Fruit fly (Drosophila melanogaster) whole organism, embryonic: Measurements from ENCODE around the gene nol.

Experiments
- CG12155 ChIP-seq: fragments of 200-800 bp; sonication (Bioruptor generic); optimal IDR thresholded peaks from 3 replicates; lab custom pipeline; 2016; ENCODE audit warnings: missing biosample characterization, missing genetic modification characterization
- CG12769 ChIP-seq: fragments of 200-800 bp; sonication (Bioruptor generic); optimal IDR thresholded peaks from 2 replicates; lab custom pipeline; 2019; ENCODE audit warnings: missing biosample characterization, mild to moderate bottlenecking, missing genetic modification characterization, moderate library complexity
- CG12942 ChIP-seq: fragments of 200-800 bp; sonication (Bioruptor generic); optimal IDR thresholded peaks from 3 replicates; lab custom pipeline; 2016; ENCODE audit warnings: missing biosample characterization, missing genetic modification characterization
- CG13123 ChIP-seq: fragments of 200-800 bp; sonication (Bioruptor generic); optimal IDR thresholded peaks from 2 replicates; lab custom pipeline; 2016; ENCODE audit warnings: missing biosample characterization, missing genetic modification characterization
- CG13296 ChIP-seq: fragments of 200-800 bp; sonication (Bioruptor generic); optimal IDR thresholded peaks from 3 replicates; lab custom pipeline; 2018; ENCODE audit warnings: missing biosample characterization, mild to moderate bottlenecking, missing genetic modification characterization
- CG2712 ChIP-seq: fragments of 200-800 bp; optimal IDR thresholded peaks from 3 replicates; lab custom pipeline; 2019; ENCODE audit warnings: missing biosample characterization, mild to moderate bottlenecking, missing genetic modification characterization, moderate library complexity
- CG5245 ChIP-seq: fragments of 200-800 bp; sonication (Bioruptor generic); optimal IDR thresholded peaks from 3 replicates; lab custom pipeline; 2016; ENCODE audit warnings: missing biosample characterization, missing genetic modification characterization
- CG8924 ChIP-seq: fragments of 200-800 bp; optimal IDR thresholded peaks from 3 replicates; lab custom pipeline; 2019; ENCODE audit warnings: missing biosample characterization, mild to moderate bottlenecking, missing genetic modification characterization, moderate library complexity
- Doc3 ChIP-seq: fragments of 200-800 bp; sonication (Bioruptor generic); IDR thresholded peaks from 3 replicates; pipeline ENCODE4 v1.3.6; 2022; ENCODE audit warnings: missing biosample characterization, missing genetic modification characterization; ENCODE audit not compliant: partially characterized antibody
- Dp ChIP-seq: fragments of 200-800 bp; sonication (Bioruptor generic); optimal IDR thresholded peaks from 2 replicates; lab custom pipeline; 2018; ENCODE audit warnings: missing biosample characterization, mild to moderate bottlenecking, missing genetic modification characterization, moderate library complexity
- E2f2 ChIP-seq: fragments of 200-800 bp; sonication (Bioruptor generic); IDR thresholded peaks from 2 replicates; pipeline ENCODE4 v1.3.6; 2022; ENCODE audit warnings: missing biosample characterization, missing genetic modification characterization
- GATAe ChIP-seq: fragments of 200-800 bp; sonication (Bioruptor generic); conservative IDR thresholded peaks from 2 replicates; pipeline ENCODE4 v1.3.6; 2022; ENCODE audit warnings: missing biosample characterization, missing genetic modification characterization
- Gug ChIP-seq: fragments of 200-800 bp; sonication (Bioruptor generic); IDR thresholded peaks from 4 replicates; pipeline ENCODE4 v1.3.6; 2022; ENCODE audit warnings: missing biosample characterization, missing genetic modification characterization
- H2.0 ChIP-seq: fragments of 200-800 bp; sonication (Bioruptor generic); IDR thresholded peaks from 2 replicates; pipeline ENCODE4 v1.3.6; 2022; ENCODE audit warnings: missing biosample characterization, missing genetic modification characterization
- Hand ChIP-seq: fragments of 200-800 bp; sonication (Bioruptor generic); optimal IDR thresholded peaks from 2 replicates; lab custom pipeline; 2017; ENCODE audit warnings: mild to moderate bottlenecking, missing biosample characterization, missing genetic modification reagents, missing genetic modification characterization
- HmgD ChIP-seq: fragments of 200-800 bp; sonication (Bioruptor generic); optimal IDR thresholded peaks from 3 replicates; lab custom pipeline; 2016; ENCODE audit warnings: missing biosample characterization, missing genetic modification characterization
- MTF-1 ChIP-seq: fragments of 200-800 bp; sonication (Bioruptor generic); optimal IDR thresholded peaks from 2 replicates; lab custom pipeline; 2018; ENCODE audit warnings: missing biosample characterization, mild to moderate bottlenecking, missing genetic modification characterization, borderline replicate concordance
- NC2β ChIP-seq: fragments of 200-800 bp; sonication (Bioruptor generic); optimal IDR thresholded peaks from 2 replicates; lab custom pipeline; 2016; ENCODE audit warnings: missing biosample characterization, missing genetic modification characterization
- Pdp1 ChIP-seq, 2 experiments: fragments of 200-800 bp; sonication (Bioruptor generic); optimal IDR thresholded peaks; 3 replicates each; lab custom pipeline; 2016; ENCODE audit warnings: missing biosample characterization in 2 of 2, missing genetic modification characterization in 2 of 2, mild to moderate bottlenecking in 1 of 2, moderate library complexity in 1 of 2
- Xbp1 ChIP-seq: fragments of 200-800 bp; sonication (Bioruptor generic); optimal IDR thresholded peaks from 3 replicates; lab custom pipeline; 2016; ENCODE audit warnings: missing biosample characterization, mild to moderate bottlenecking, missing genetic modification characterization
- YL-1 ChIP-seq: fragments of 200-800 bp; sonication (Bioruptor generic); optimal IDR thresholded peaks from 3 replicates; lab custom pipeline; 2017; ENCODE audit warnings: missing biosample characterization, mild to moderate bottlenecking, missing genetic modification characterization
- ac ChIP-seq: fragments of 200-800 bp; sonication (Bioruptor generic); optimal IDR thresholded peaks from 3 replicates; lab custom pipeline; 2017; ENCODE audit warnings: missing biosample characterization, mild to moderate bottlenecking, missing genetic modification characterization
- al ChIP-seq: fragments of 200-800 bp; sonication (Bioruptor generic); IDR thresholded peaks from 2 replicates; pipeline ENCODE4 v1.3.6; 2022; ENCODE audit warnings: missing biosample characterization, missing genetic modification characterization
- btn ChIP-seq: fragments of 200-800 bp; sonication (Bioruptor generic); optimal IDR thresholded peaks from 2 replicates; lab custom pipeline; 2016; ENCODE audit warnings: missing biosample characterization, missing genetic modification characterization
- chif ChIP-seq, 2 experiments: fragments of 200-800 bp; sonication (Bioruptor generic); optimal IDR thresholded peaks; 3 replicates each; lab custom pipeline; 2016; ENCODE audit warnings: missing biosample characterization in 2 of 2, missing genetic modification characterization in 2 of 2
- ci ChIP-seq: fragments of 200-800 bp; sonication (Bioruptor generic); IDR thresholded peaks from 3 replicates; pipeline ENCODE4 v1.3.6; 2022; ENCODE audit warnings: missing biosample characterization, missing genetic modification characterization
- dm ChIP-seq: fragments of 200-800 bp; sonication (Bioruptor generic); optimal IDR thresholded peaks from 3 replicates; lab custom pipeline; 2016; ENCODE audit warnings: missing biosample characterization, missing genetic modification characterization
- emc ChIP-seq: fragments of 200-800 bp; sonication (Bioruptor generic); optimal IDR thresholded peaks from 2 replicates; lab custom pipeline; 2016; ENCODE audit warnings: missing biosample characterization, missing genetic modification characterization
- en ChIP-seq: fragments of 200-800 bp; sonication (Bioruptor generic); optimal IDR thresholded peaks from 2 replicates; lab custom pipeline; 2016; ENCODE audit warnings: missing biosample characterization, missing genetic modification characterization
- gfzf ChIP-seq: fragments of 200-800 bp; sonication (Bioruptor generic); optimal IDR thresholded peaks from 2 replicates; lab custom pipeline; 2016; ENCODE audit warnings: missing biosample characterization, mild to moderate bottlenecking, missing genetic modification characterization, moderate library complexity
- h ChIP-seq: fragments of >200 bp; optimal IDR thresholded peaks from 2 replicates; lab custom pipeline; 2017
- hb ChIP-seq: fragments of 200-800 bp; sonication (Bioruptor generic); IDR thresholded peaks from 3 replicates; pipeline ENCODE4 v1.3.6; 2022; ENCODE audit warnings: missing biosample characterization, missing genetic modification characterization; ENCODE audit not compliant: partially characterized antibody
- her ChIP-seq: fragments of 200-800 bp; sonication (Bioruptor generic); optimal IDR thresholded peaks from 2 replicates; lab custom pipeline; 2016; ENCODE audit warnings: missing biosample characterization, missing genetic modification characterization
- inv ChIP-seq: fragments of 200-800 bp; sonication (Bioruptor generic); IDR thresholded peaks from 2 replicates; pipeline ENCODE4 v1.3.6; 2022; ENCODE audit warnings: missing biosample characterization, missing genetic modification characterization; ENCODE audit not compliant: partially characterized antibody
- jing ChIP-seq: fragments of 200-800 bp; sonication (Bioruptor generic); optimal IDR thresholded peaks from 2 replicates; lab custom pipeline; 2018; ENCODE audit warnings: missing biosample characterization, mild to moderate bottlenecking, missing genetic modification characterization
- lilli ChIP-seq: fragments of 200-800 bp; sonication (Bioruptor generic); optimal IDR thresholded peaks from 3 replicates; lab custom pipeline; 2016; ENCODE audit warnings: missing biosample characterization, missing genetic modification characterization
- nmo ChIP-seq: fragments of 200-800 bp; sonication (Bioruptor generic); optimal IDR thresholded peaks from 2 replicates; lab custom pipeline; 2018; ENCODE audit warnings: missing biosample characterization, mild to moderate bottlenecking, missing genetic modification characterization, moderate library complexity
- pfk ChIP-seq: fragments of 200-800 bp; sonication (Bioruptor generic); optimal IDR thresholded peaks from 2 replicates; lab custom pipeline; 2018; ENCODE audit warnings: missing biosample characterization, mild to moderate bottlenecking, missing genetic modification characterization, moderate library complexity
- pzg ChIP-seq: fragments of 200-800 bp; sonication (Bioruptor generic); optimal IDR thresholded peaks from 3 replicates; lab custom pipeline; 2018; ENCODE audit warnings: missing biosample characterization, mild to moderate bottlenecking, missing genetic modification characterization, moderate library complexity
- ro ChIP-seq: fragments of 200-800 bp; sonication (Bioruptor generic); IDR thresholded peaks from 2 replicates; pipeline ENCODE4 v1.3.6; 2022; ENCODE audit warnings: missing biosample characterization, missing genetic modification characterization
- salm ChIP-seq: fragments of 200-800 bp; sonication (Bioruptor generic); optimal IDR thresholded peaks from 2 replicates; lab custom pipeline; 2018; ENCODE audit warnings: missing biosample characterization, mild to moderate bottlenecking, missing genetic modification characterization
- shn ChIP-seq: fragments of 200-800 bp; sonication (Bioruptor generic); optimal IDR thresholded peaks from 3 replicates; lab custom pipeline; 2016; ENCODE audit warnings: missing biosample characterization, missing genetic modification characterization
- tgo ChIP-seq: fragments of 200-800 bp; sonication (Bioruptor generic); IDR thresholded peaks from 3 replicates; pipeline ENCODE4 v1.3.6; 2022; ENCODE audit warnings: missing biosample characterization, missing genetic modification characterization
- tna ChIP-seq: fragments of 200-800 bp; sonication (Bioruptor generic); IDR thresholded peaks from 2 replicates; pipeline ENCODE4 v1.3.6; 2022; ENCODE audit warnings: missing biosample characterization, missing genetic modification characterization; ENCODE audit not compliant: partially characterized antibody
- tup ChIP-seq: fragments of 200-800 bp; sonication (Bioruptor generic); optimal IDR thresholded peaks from 2 replicates; lab custom pipeline; 2016; ENCODE audit warnings: missing biosample characterization, mild to moderate bottlenecking, missing genetic modification characterization, moderate library complexity
- tx ChIP-seq: fragments of 200-800 bp; sonication (Bioruptor generic); optimal IDR thresholded peaks from 2 replicates; lab custom pipeline; 2016; ENCODE audit warnings: missing biosample characterization, missing genetic modification characterization
- zfh1 ChIP-seq: fragments of 200-800 bp; sonication (Bioruptor generic); IDR thresholded peaks from 3 replicates; pipeline ENCODE4 v1.3.6; 2022; ENCODE audit warnings: missing biosample characterization, missing genetic modification characterization
- zfh2 ChIP-seq: fragments of 200-800 bp; sonication (Bioruptor generic); optimal IDR thresholded peaks from 2 replicates; lab custom pipeline; 2016; ENCODE audit warnings: missing biosample characterization, missing genetic modification characterization

Gene nol

dm6 chr3L:11120419-11120958, 10.1 kb upstream of the nol start, which contains the start of the genes FoxK and mRpL2 (continued):
- TF ChIP-seq en (GFP tag; lab: Kevin White, UChicago) (no peak), CG13296 (GFP tag; lab: Kevin White, UChicago) (no peak), tgo (GFP tag; lab: Robert Waterston, UW) (no peak), E2f2 (peak; percentile 58)

dm6 chr3L:11123088-11123487, 7.5 kb upstream of the nol start, which contains the start of the genes Ufd1 and NaPi-III:
Gene Ufd1 (minus strand): TSS chr3L:11123216.
Gene NaPi-III (plus strand): TSS chr3L:11123348.
- TF ChIP-seq Gug (peak; percentile 26; the same call in 1 of the 4 replicates), H2.0 (GFP tag; lab: Robert Waterston, UW) (0 out of 2 replicates have a peak, but pooled peaks have one; percentile 5), inv (peak; percentile 71; the same call in 1 of the 2 replicates), CG12942 (GFP tag; lab: Kevin White, UChicago) (no peak), lilli (peak; percentile 46), Pdp1 (GFP tag; optimal IDR thresholded peaks at IDR 0.05; lab: Kevin White, UChicago) (peak in 1 of 2 experiments; percentile 74), nmo (GFP tag; lab: Kevin White, UChicago) (peak; percentile 74), al (0 out of 2 replicates have a peak, but pooled peaks have one; percentile 19), NC2β (GFP tag; lab: Kevin White, UChicago) (peak; percentile 60), h (lab: Kevin White, UChicago) (no peak), Dp (GFP tag; lab: Kevin White, UChicago) (peak; percentile 85), GATAe (GFP tag; lab: Robert Waterston, UW) (peak; percentile 50; the same call in 1 of the 2 replicates), YL-1 (peak; percentile 79), CG12155 (GFP tag; lab: Kevin White, UChicago) (peak; percentile 56), CG13123 (GFP tag; lab: Kevin White, UChicago) (no peak), ro (no peak), pfk (GFP tag; lab: Kevin White, UChicago) (no peak), dm (GFP tag; lab: Kevin White, UChicago) (peak; percentile 73), gfzf (GFP tag; lab: Kevin White, UChicago) (peak; percentile 98), btn (peak; percentile 24), chif (GFP tag; optimal IDR thresholded peaks at IDR 0.05; lab: Kevin White, UChicago) (peak in 1 of 2 experiments; percentile 35), shn (GFP tag; lab: Kevin White, UChicago) (peak; percentile 30), tup (GFP tag; lab: Kevin White, UChicago) (no peak), jing (GFP tag; lab: Kevin White, UChicago) (no peak), CG5245 (GFP tag; lab: Kevin White, UChicago) (peak; percentile 17), tna (GFP tag; lab: Robert Waterston, UW) (peak; percentile 76), pzg (GFP tag; lab: Kevin White, UChicago) (peak; percentile 96), ac (no peak), salm (no peak), her (GFP tag; lab: Kevin White, UChicago) (peak; percentile 54), CG2712 (peak; percentile 56), zfh2 (GFP tag; lab: Kevin White, UChicago) (peak; percentile 46), Hand (GFP tag; lab: Kevin White, UChicago) (no peak), CG8924 (tag; lab: Kevin White, UChicago) (peak; percentile 47), CG12769 (tag; lab: Kevin White, UChicago) (peak; percentile 67), emc (GFP tag; lab: Kevin White, UChicago) (no peak), Doc3 (peak; percentile 67), hb (GFP tag; lab: Robert Waterston, UW) (peak; percentile 77; the same call in 2 of the 3 replicates), ci (GFP tag; lab: Robert Waterston, UW) (peak; percentile 48; the same call in 1 of the 3 replicates), tx (peak; percentile 41), HmgD (GFP tag; lab: Kevin White, UChicago) (peak; percentile 94), Xbp1 (peak; percentile 40), MTF-1 (GFP tag; lab: Kevin White, UChicago) (no peak), zfh1 (peak; percentile 40; the same call in 2 of the 3 replicates)
